Fruit fly (Drosophila melanogaster) whole organism, embryonic: ENCODE data around the gene Lsd-1.

ENCODE experiments used
- Asciz ChIP-seq: fragments of 200-800 bp; sonication (Bioruptor generic); optimal IDR thresholded peaks from 2 replicates; lab custom pipeline; 2017; ENCODE audit warnings: missing biosample characterization, mild to moderate bottlenecking, missing genetic modification characterization, missing genetic modification reagents
- Atf6 ChIP-seq: fragments of 200-800 bp; sonication (Bioruptor generic); IDR thresholded peaks from 2 replicates; pipeline ENCODE4 v1.3.6; 2022; ENCODE audit warnings: missing biosample characterization, missing genetic modification characterization
- CG10462 ChIP-seq: fragments of 200-800 bp; sonication (Bioruptor generic); optimal IDR thresholded peaks from 2 replicates; lab custom pipeline; 2016; ENCODE audit warnings: missing biosample characterization, missing genetic modification characterization
- CG11695 ChIP-seq: fragments of 200-800 bp; sonication (Bioruptor generic); IDR thresholded peaks from 3 replicates; pipeline ENCODE4 v1.3.6; 2022; ENCODE audit warnings: missing biosample characterization, missing genetic modification characterization
- CG13775 ChIP-seq: fragments of 200-800 bp; sonication (Bioruptor generic); optimal IDR thresholded peaks from 3 replicates; lab custom pipeline; 2017; ENCODE audit warnings: missing biosample characterization, mild to moderate bottlenecking, missing genetic modification characterization
- CG15269 ChIP-seq: fragments of 200-800 bp; sonication (Bioruptor generic); optimal IDR thresholded peaks from 2 replicates; lab custom pipeline; 2018; ENCODE audit warnings: missing biosample characterization, mild to moderate bottlenecking, missing genetic modification characterization, moderate library complexity
- CG15696 ChIP-seq: fragments of 200-800 bp; sonication (Bioruptor generic); optimal IDR thresholded peaks from 2 replicates; lab custom pipeline; 2019; ENCODE audit warnings: missing biosample characterization, mild to moderate bottlenecking, missing genetic modification characterization, moderate library complexity
- CG16863 ChIP-seq: fragments of 200-800 bp; sonication (Bioruptor generic); optimal IDR thresholded peaks from 3 replicates; lab custom pipeline; 2016; ENCODE audit warnings: missing biosample characterization, missing genetic modification characterization
- CG18476 ChIP-seq: fragments of 200-800 bp; sonication (Bioruptor generic); optimal IDR thresholded peaks from 2 replicates; lab custom pipeline; 2016; ENCODE audit warnings: missing biosample characterization, mild to moderate bottlenecking, missing genetic modification characterization
- CG30020 ChIP-seq: fragments of 200-800 bp; optimal IDR thresholded peaks from 2 replicates; lab custom pipeline; 2019; ENCODE audit warnings: missing biosample characterization, mild to moderate bottlenecking, missing genetic modification characterization, moderate library complexity
- CG30403 ChIP-seq: fragments of 200-800 bp; sonication (Bioruptor generic); optimal IDR thresholded peaks from 3 replicates; lab custom pipeline; 2016; ENCODE audit warnings: missing biosample characterization, missing genetic modification characterization
- CG31224 ChIP-seq: fragments of 200-800 bp; sonication (Bioruptor generic); IDR thresholded peaks from 2 replicates; pipeline ENCODE4 v1.3.6; 2022; ENCODE audit warnings: missing biosample characterization, missing genetic modification characterization
- CG3995 ChIP-seq: fragments of 200-800 bp; sonication (Bioruptor generic); optimal IDR thresholded peaks from 3 replicates; lab custom pipeline; 2016; ENCODE audit warnings: missing biosample characterization, missing genetic modification characterization
- CG4854 ChIP-seq: fragments of 200-800 bp; sonication (Bioruptor generic); optimal IDR thresholded peaks from 2 replicates; lab custom pipeline; 2016; ENCODE audit warnings: missing biosample characterization, missing genetic modification characterization, inconsistent platforms
- CG6791 ChIP-seq: fragments of 200-800 bp; sonication (Bioruptor generic); IDR thresholded peaks from 3 replicates; pipeline ENCODE4 v1.3.6; 2022; ENCODE audit warnings: missing biosample characterization, missing genetic modification characterization; ENCODE audit not compliant: partially characterized antibody
- CG7839 ChIP-seq: fragments of 200-800 bp; sonication (Bioruptor generic); optimal IDR thresholded peaks from 3 replicates; lab custom pipeline; 2018; ENCODE audit warnings: missing biosample characterization, mild to moderate bottlenecking, missing genetic modification characterization, moderate library complexity
- CG8765 ChIP-seq: fragments of 200-800 bp; sonication (Bioruptor generic); IDR thresholded peaks from 2 replicates; pipeline ENCODE4 v1.3.6; 2022; ENCODE audit warnings: missing biosample characterization, missing genetic modification characterization
- CG9437 ChIP-seq: fragments of 200-800 bp; sonication (Bioruptor generic); optimal IDR thresholded peaks from 2 replicates; lab custom pipeline; 2018; ENCODE audit warnings: missing biosample characterization, mild to moderate bottlenecking, missing genetic modification characterization
- CkIIα-i1 ChIP-seq: fragments of 200-800 bp; sonication (Bioruptor generic); IDR thresholded peaks from 2 replicates; pipeline ENCODE4 v1.3.6; 2022; ENCODE audit warnings: missing biosample characterization, missing genetic modification characterization
- Dbx ChIP-seq: fragments of 200-800 bp; sonication (Bioruptor generic); IDR thresholded peaks from 3 replicates; pipeline ENCODE4 v1.3.6; 2022; ENCODE audit warnings: missing biosample characterization, missing genetic modification characterization
- Deaf1 ChIP-seq: fragments of 200-800 bp; optimal IDR thresholded peaks from 3 replicates; lab custom pipeline; 2019; ENCODE audit warnings: missing biosample characterization, mild to moderate bottlenecking, missing genetic modification characterization, moderate library complexity
- E2f1 ChIP-seq: fragments of 200-800 bp; sonication (Bioruptor generic); IDR thresholded peaks from 2 replicates; pipeline ENCODE4 v1.3.6; 2022; ENCODE audit warnings: missing biosample characterization, missing genetic modification characterization
- Ets97D ChIP-seq: fragments of 200-800 bp; sonication (Bioruptor generic); optimal IDR thresholded peaks from 3 replicates; lab custom pipeline; 2016; ENCODE audit warnings: missing biosample characterization, missing genetic modification characterization
- GATAe ChIP-seq: fragments of 200-800 bp; sonication (Bioruptor generic); conservative IDR thresholded peaks from 2 replicates; pipeline ENCODE4 v1.3.6; 2022; ENCODE audit warnings: missing biosample characterization, missing genetic modification characterization
- Gug ChIP-seq: fragments of 200-800 bp; sonication (Bioruptor generic); IDR thresholded peaks from 4 replicates; pipeline ENCODE4 v1.3.6; 2022; ENCODE audit warnings: missing biosample characterization, missing genetic modification characterization
- HLH3B ChIP-seq: fragments of 200-800 bp; sonication (Bioruptor generic); IDR thresholded peaks from 2 replicates; pipeline ENCODE4 v1.3.6; 2022; ENCODE audit warnings: missing biosample characterization, missing genetic modification characterization
- HLH4C ChIP-seq: fragments of 200-800 bp; sonication (Bioruptor generic); IDR thresholded peaks from 3 replicates; pipeline ENCODE4 v1.3.6; 2022; ENCODE audit warnings: missing biosample characterization, missing genetic modification characterization; ENCODE audit not compliant: partially characterized antibody
- Hand ChIP-seq: fragments of 200-800 bp; sonication (Bioruptor generic); optimal IDR thresholded peaks from 2 replicates; lab custom pipeline; 2017; ENCODE audit warnings: mild to moderate bottlenecking, missing biosample characterization, missing genetic modification reagents, missing genetic modification characterization
- Mes4 ChIP-seq: fragments of 200-800 bp; sonication (Bioruptor generic); optimal IDR thresholded peaks from 2 replicates; lab custom pipeline; 2016; ENCODE audit warnings: missing biosample characterization, missing genetic modification characterization
- Poxn ChIP-seq: fragments of 200-800 bp; sonication (Bioruptor generic); IDR thresholded peaks from 2 replicates; pipeline ENCODE4 v1.3.6; 2022; ENCODE audit warnings: missing biosample characterization, missing genetic modification characterization
- Scr ChIP-seq: fragments of 200-800 bp; sonication (Bioruptor generic); IDR thresholded peaks from 2 replicates; pipeline ENCODE4 v1.3.6; 2022; ENCODE audit warnings: missing biosample characterization, missing genetic modification characterization; ENCODE audit not compliant: partially characterized antibody
- Sox102F ChIP-seq: fragments of 200-800 bp; sonication (Bioruptor generic); optimal IDR thresholded peaks from 2 replicates; lab custom pipeline; 2018; ENCODE audit warnings: missing biosample characterization, mild to moderate bottlenecking, missing genetic modification characterization, moderate library complexity
- Stat92E ChIP-seq, 3 experiments: fragments of >200 bp in 2 of 3; fragments of 200-800 bp in 1 of 3; sonication (Bioruptor generic) in 1 of 3; optimal IDR thresholded peaks; 2 replicates each; lab custom pipeline; 2017 to 2019; ENCODE audit warnings: missing biosample characterization in 3 of 3, missing genetic modification characterization in 3 of 3, mild to moderate bottlenecking in 1 of 3, moderate library complexity in 1 of 3
- cad ChIP-seq: fragments of >200 bp; optimal IDR thresholded peaks from 2 replicates; lab custom pipeline; 2017; ENCODE audit warnings: missing biosample characterization, missing genetic modification characterization
- dpn ChIP-seq, 2 experiments: fragments of 200-800 bp; sonication (Bioruptor generic); optimal IDR thresholded peaks; 3 replicates each; lab custom pipeline; 2016; ENCODE audit warnings: missing biosample characterization in 2 of 2, missing genetic modification characterization in 2 of 2
- ewg ChIP-seq: fragments of 200-800 bp; sonication (Bioruptor generic); optimal IDR thresholded peaks from 3 replicates; lab custom pipeline; 2017; ENCODE audit warnings: mild to moderate bottlenecking, missing biosample characterization, missing genetic modification reagents, missing genetic modification characterization
- lbe ChIP-seq: fragments of 200-800 bp; sonication (Bioruptor generic); optimal IDR thresholded peaks from 2 replicates; lab custom pipeline; 2016; ENCODE audit warnings: missing biosample characterization, mild to moderate bottlenecking, missing genetic modification characterization
- nau ChIP-seq: fragments of 200-800 bp; sonication (Bioruptor generic); optimal IDR thresholded peaks from 3 replicates; lab custom pipeline; 2017; ENCODE audit warnings: missing biosample characterization, mild to moderate bottlenecking, missing genetic modification characterization, missing genetic modification reagents
- p53 ChIP-seq: fragments of 200-800 bp; sonication (Bioruptor generic); optimal IDR thresholded peaks from 2 replicates; lab custom pipeline; 2016; ENCODE audit warnings: missing biosample characterization, missing genetic modification characterization
- pan ChIP-seq, 4 experiments: fragments of >200 bp in 3 of 4; fragments of 200-800 bp in 1 of 4; sonication (Bioruptor generic) in 1 of 4; optimal IDR thresholded peaks in 3 of 4; IDR thresholded peaks in 1 of 4; 2 replicates each; pipeline versions ENCODE4 v1.3.6 to Lab custom; 2017 to 2022; ENCODE audit warnings: missing biosample characterization in 2 of 4, missing genetic modification characterization in 2 of 4, mixed read lengths in 1 of 4
- pb ChIP-seq: fragments of 200-800 bp; sonication (Bioruptor generic); optimal IDR thresholded peaks from 3 replicates; lab custom pipeline; 2016; ENCODE audit warnings: missing biosample characterization, missing genetic modification characterization
- phol ChIP-seq: fragments of 200-800 bp; sonication (Bioruptor generic); optimal IDR thresholded peaks from 3 replicates; lab custom pipeline; 2018; ENCODE audit warnings: missing biosample characterization, mild to moderate bottlenecking, missing genetic modification characterization, moderate library complexity
- pros ChIP-seq: fragments of 200-800 bp; sonication (Bioruptor generic); optimal IDR thresholded peaks from 3 replicates; lab custom pipeline; 2019; ENCODE audit warnings: missing biosample characterization, mild to moderate bottlenecking, missing genetic modification characterization, moderate library complexity
- rib ChIP-seq: fragments of 200-800 bp; sonication (Bioruptor generic); IDR thresholded peaks from 2 replicates; pipeline ENCODE4 v1.3.6; 2022; ENCODE audit warnings: missing biosample characterization, missing genetic modification characterization
- seq ChIP-seq: fragments of 200-800 bp; sonication (Bioruptor generic); IDR thresholded peaks from 2 replicates; pipeline ENCODE4 v1.3.6; 2022; ENCODE audit warnings: missing biosample characterization, missing genetic modification characterization
- sima ChIP-seq: fragments of 200-800 bp; sonication (Bioruptor generic); optimal IDR thresholded peaks from 2 replicates; lab custom pipeline; 2016; ENCODE audit warnings: missing biosample characterization, missing genetic modification characterization
- sob ChIP-seq: fragments of 200-800 bp; sonication (Bioruptor generic); IDR thresholded peaks from 2 replicates; pipeline ENCODE4 v1.3.6; 2022; ENCODE audit warnings: missing biosample characterization, missing genetic modification characterization
- tgo ChIP-seq: fragments of 200-800 bp; sonication (Bioruptor generic); IDR thresholded peaks from 3 replicates; pipeline ENCODE4 v1.3.6; 2022; ENCODE audit warnings: missing biosample characterization, missing genetic modification characterization
- tna ChIP-seq: fragments of 200-800 bp; sonication (Bioruptor generic); IDR thresholded peaks from 2 replicates; pipeline ENCODE4 v1.3.6; 2022; ENCODE audit warnings: missing biosample characterization, missing genetic modification characterization; ENCODE audit not compliant: partially characterized antibody
- trem ChIP-seq: fragments of 200-800 bp; optimal IDR thresholded peaks from 3 replicates; lab custom pipeline; 2019; ENCODE audit warnings: missing biosample characterization, mild to moderate bottlenecking, missing genetic modification characterization, moderate library complexity

Gene Lsd-1

DNA sequence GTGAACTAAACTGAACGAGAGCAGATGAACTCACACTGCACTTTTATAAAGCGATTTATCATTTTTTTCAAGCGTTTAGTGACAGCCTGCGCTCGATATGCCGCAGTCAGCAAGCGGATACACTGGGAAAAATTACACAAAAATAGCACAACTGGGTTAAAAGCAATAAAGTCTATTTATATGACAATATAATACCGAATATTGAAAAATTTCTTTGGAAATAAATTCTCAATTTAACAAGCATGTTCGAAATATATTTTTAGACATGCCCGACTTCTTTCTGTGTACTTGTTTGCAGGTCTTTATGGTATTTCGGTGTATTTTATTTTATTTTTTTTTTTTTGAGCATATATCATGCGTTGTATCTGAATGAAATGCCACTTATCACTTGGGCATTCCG is 49.8 kb upstream of the Lsd-1 start (continued):
- TF ChIP-seq Sox102F (GFP tag; lab: Kevin White, UChicago) (peak; percentile 84), Deaf1 (tag; lab: Kevin White, UChicago) (peak; percentile 4), Poxn (GFP tag; lab: Robert Waterston, UW) (no peak), CG6791 (GFP tag; lab: Robert Waterston, UW) (no peak), pb (GFP tag; lab: Kevin White, UChicago) (peak; percentile 11), CG10462 (GFP tag; lab: Kevin White, UChicago) (peak; percentile 50), pros (GFP tag; lab: Kevin White, UChicago) (no peak), CG30020 (no peak), tgo (GFP tag; lab: Robert Waterston, UW) (peak; percentile 69), Scr (GFP tag; lab: Robert Waterston, UW) (no peak), Atf6 (GFP tag; lab: Robert Waterston, UW) (peak; percentile 53; the same call in 1 of the 2 replicates), phol (tag; lab: Kevin White, UChicago) (peak; percentile 76), HLH4C (no peak), CG4854 (no peak), lbe (GFP tag; lab: Kevin White, UChicago) (peak; percentile 77), E2f1 (GFP tag; lab: Robert Waterston, UW) (peak; percentile 50), seq (GFP tag; lab: Robert Waterston, UW) (0 out of 2 replicates have a peak, but pooled peaks have one; percentile 48), trem (peak; percentile 25), rib (GFP tag; lab: Robert Waterston, UW) (no peak), CG8765 (peak; percentile 51; the same call in 1 of the 2 replicates), Dbx (GFP tag; lab: Robert Waterston, UW) (no peak), Stat92E (GFP tag; optimal IDR thresholded peaks at IDR 0.05; lab: Kevin White, UChicago) (no peak), pan (optimal IDR thresholded peaks at IDR 0.05; lab: Kevin White, UChicago) (no peak), pan (GFP tag; optimal IDR thresholded peaks at IDR 0.05 in 1 of 2, IDR thresholded peaks at IDR 0.05 in 1 of 2) (peak in 1 of 2 experiments; percentile 64), CG18476 (peak; percentile 34), sob (GFP tag; lab: Robert Waterston, UW) (no peak), CG11695 (peak; percentile 39; the same call in 1 of the 3 replicates), CkIIα-i1 (GFP tag; lab: Robert Waterston, UW) (no peak), Hand (GFP tag; lab: Kevin White, UChicago) (no peak), HLH3B (GFP tag; lab: Robert Waterston, UW) (peak; percentile 9; the same call in 1 of the 2 replicates), CG15269 (peak; percentile 76), CG13775 (peak; percentile 46), CG7839 (peak; percentile 63), p53 (GFP tag; lab: Kevin White, UChicago) (no peak), ewg (GFP tag; lab: Kevin White, UChicago) (peak; percentile 36), CG30403 (peak; percentile 70), sima (GFP tag; lab: Kevin White, UChicago) (no peak), CG3995 (GFP tag; lab: Kevin White, UChicago) (no peak), Asciz (GFP tag; lab: Kevin White, UChicago) (peak; percentile 29), GATAe (GFP tag; lab: Robert Waterston, UW) (no peak; the same call in 1 of the 2 replicates), CG31224 (GFP tag; lab: Robert Waterston, UW) (no peak), CG9437 (peak; percentile 22), Ets97D (GFP tag; lab: Kevin White, UChicago) (no peak), CG15696 (tag; lab: Kevin White, UChicago) (peak; percentile 75), cad (no peak), CG16863 (GFP tag; lab: Kevin White, UChicago) (peak; percentile 43), nau (peak; percentile 82), Gug (GFP tag; lab: Robert Waterston, UW) (peak; percentile 34; the same call in 1 of the 4 replicates), dpn (GFP tag; optimal IDR thresholded peaks at IDR 0.05; lab: Kevin White, UChicago) (peak; percentile 47 to 65), tna (GFP tag; lab: Robert Waterston, UW) (no peak), Mes4 (GFP tag; lab: Kevin White, UChicago) (peak; percentile 43)
